Worm (Caenorhabditis elegans) whole organism, L4/young adult: Measurements from ENCODE around the gene his-39.
"Not testable (repeated sequence)": the region's sequence is repeated elsewhere in the genome, so short reads cannot be mapped to it uniquely, and the experiment has no call there.

ENCODE experiments used
- W03F9.2 ChIP-seq: fragments of 150-350 bp; optimal IDR thresholded peaks from 2 replicates; lab custom pipeline; 2014; ENCODE audit warnings: missing biosample characterization, missing genetic modification characterization
- him-1 ChIP-seq: sonication (generic microtip); optimal IDR thresholded peaks from 2 replicates; lab custom pipeline; 2016; ENCODE audit warnings: missing genotype, missing genetic modification reagents, missing genetic modification characterization, missing compliant biosample characterization

DNA sequence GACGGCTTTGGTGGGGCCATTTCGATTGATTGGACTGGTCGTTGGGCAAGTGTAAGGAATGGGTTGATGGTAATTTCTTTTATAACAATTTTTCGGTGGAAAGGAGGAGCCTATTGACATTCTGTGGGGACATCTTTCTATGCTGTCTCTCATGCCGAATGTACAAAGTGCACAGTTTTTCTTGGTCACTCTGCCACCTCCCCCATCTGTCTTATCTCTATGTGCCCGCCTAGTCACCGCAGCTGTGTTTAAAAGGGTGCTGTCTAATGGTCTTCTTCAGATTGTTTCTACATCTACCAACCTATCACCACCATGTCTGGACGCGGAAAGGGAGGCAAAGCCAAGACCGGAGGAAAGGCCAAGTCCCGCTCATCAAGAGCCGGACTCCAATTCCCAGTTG, 3.2 kb upstream of the his-39 start, which contains the start of the genes his-8 and his-7:
- not testable (repeated sequence) for TF ChIP-seq W03F9.2, him-1 (tag; lab: Kevin White, UChicago)
